Worm (Caenorhabditis elegans) whole organism, mixed stage, embryonic: ENCODE results near the gene F37H8.5.
A peak's percentile ranks its signal among the peaks of the same experiment; 100 is the strongest.

Experiments
- M03D4.4 ChIP-seq: sonication (generic microtip); optimal IDR thresholded peaks from 2 replicates; lab custom pipeline; 2017; ENCODE audit warnings: mild to moderate bottlenecking, missing genetic modification characterization, missing compliant biosample characterization
- bed-3 ChIP-seq: fragments of 200-800 bp; sonication (Bioruptor generic); optimal IDR thresholded peaks from 3 replicates; lab custom pipeline; 2018; ENCODE audit warnings: mild to moderate bottlenecking, missing genetic modification characterization, moderate library complexity, missing compliant biosample characterization
- blmp-1 ChIP-seq: fragments of 150-350 bp; optimal IDR thresholded peaks from 2 replicates; lab custom pipeline; 2014; ENCODE audit warnings: missing biosample characterization, missing genetic modification characterization
- ceh-39 ChIP-seq: fragments of 150-350 bp; optimal IDR thresholded peaks from 2 replicates; lab custom pipeline; 2014; ENCODE audit warnings: missing biosample characterization, missing genetic modification characterization
- ceh-43 ChIP-seq: fragments of 200-800 bp; sonication (Bioruptor generic); optimal IDR thresholded peaks from 2 replicates; lab custom pipeline; 2018; ENCODE audit warnings: mild to moderate bottlenecking, missing genetic modification characterization, moderate library complexity, missing compliant biosample characterization
- ceh-83 ChIP-seq: fragments of 200-800 bp; sonication (Bioruptor generic); optimal IDR thresholded peaks from 2 replicates; lab custom pipeline; 2018; ENCODE audit warnings: mild to moderate bottlenecking, missing genetic modification characterization, missing compliant biosample characterization
- ces-1 ChIP-seq: fragments of 150-350 bp; optimal IDR thresholded peaks from 2 replicates; lab custom pipeline; 2014; ENCODE audit warnings: missing biosample characterization, missing genetic modification reagents, missing genetic modification characterization
- cnd-1 ChIP-seq: fragments of 200-800 bp; sonication (Bioruptor generic); optimal IDR thresholded peaks from 2 replicates; lab custom pipeline; 2018; ENCODE audit warnings: mild to moderate bottlenecking, missing genetic modification characterization, missing compliant biosample characterization
- drap-1 ChIP-seq: fragments of 200-800 bp; sonication (Bioruptor generic); optimal IDR thresholded peaks from 3 replicates; lab custom pipeline; 2018; ENCODE audit warnings: mild to moderate bottlenecking, missing genetic modification characterization, missing compliant biosample characterization
- elt-1 ChIP-seq: sonication (generic microtip); optimal IDR thresholded peaks from 2 replicates; lab custom pipeline; 2017; ENCODE audit warnings: missing genetic modification characterization, mild to moderate bottlenecking, missing compliant biosample characterization, antibody characterized with exemption, moderate library complexity, borderline replicate concordance; ENCODE audit not compliant: insufficient read depth
- elt-3 ChIP-seq: fragments of 150-350 bp; optimal IDR thresholded peaks from 2 replicates; lab custom pipeline; 2014; ENCODE audit warnings: missing biosample characterization, missing genetic modification characterization
- flh-1 ChIP-seq: fragments of 200-800 bp; sonication (Bioruptor generic); optimal IDR thresholded peaks from 2 replicates; lab custom pipeline; 2018; ENCODE audit warnings: mild to moderate bottlenecking, missing genetic modification characterization, moderate library complexity, missing compliant biosample characterization
- ham-2 ChIP-seq: fragments of 200-800 bp; sonication (Bioruptor generic); optimal IDR thresholded peaks from 2 replicates; lab custom pipeline; 2018; ENCODE audit warnings: mild to moderate bottlenecking, missing genetic modification characterization, missing compliant biosample characterization
- hlh-1 ChIP-seq: fragments of 150-350 bp; optimal IDR thresholded peaks from 2 replicates; lab custom pipeline; 2014; ENCODE audit warnings: missing biosample characterization, missing genetic modification reagents, missing genetic modification characterization
- lin-13 ChIP-seq: fragments of 150-350 bp; optimal IDR thresholded peaks from 2 replicates; lab custom pipeline; 2014; ENCODE audit warnings: missing biosample characterization, missing genetic modification characterization
- lin-32 ChIP-seq: fragments of 200-800 bp; sonication (Bioruptor generic); optimal IDR thresholded peaks from 2 replicates; lab custom pipeline; 2018; ENCODE audit warnings: mild to moderate bottlenecking, missing genetic modification characterization, missing compliant biosample characterization
- lsy-2 ChIP-seq: fragments of 150-350 bp; optimal IDR thresholded peaks from 2 replicates; lab custom pipeline; 2014; ENCODE audit warnings: missing biosample characterization, missing genetic modification characterization
- mab-5 ChIP-seq: fragments of 150-350 bp; optimal IDR thresholded peaks from 2 replicates; lab custom pipeline; 2014; ENCODE audit warnings: missing biosample characterization, missing genetic modification characterization
- mep-1 ChIP-seq: fragments of 150-350 bp; optimal IDR thresholded peaks from 2 replicates; lab custom pipeline; 2017; ENCODE audit warnings: missing biosample characterization, missing genetic modification reagents, missing genetic modification characterization, inconsistent platforms
- mls-2 ChIP-seq: sonication (generic microtip); optimal IDR thresholded peaks from 2 replicates; lab custom pipeline; 2016; ENCODE audit warnings: mild to moderate bottlenecking, missing genetic modification characterization, moderate library complexity, missing compliant biosample characterization
- nhr-12 ChIP-seq: fragments of 150-350 bp; optimal IDR thresholded peaks from 2 replicates; lab custom pipeline; 2014; ENCODE audit warnings: missing biosample characterization, missing genetic modification characterization
- nhr-2 ChIP-seq: fragments of 150-350 bp; optimal IDR thresholded peaks from 2 replicates; lab custom pipeline; 2014; ENCODE audit warnings: missing biosample characterization, missing genetic modification characterization
- nhr-237 ChIP-seq: fragments of 150-350 bp; optimal IDR thresholded peaks from 2 replicates; lab custom pipeline; 2014; ENCODE audit warnings: missing biosample characterization, missing genetic modification characterization
- nhr-28 ChIP-seq: fragments of 150-350 bp; optimal IDR thresholded peaks from 2 replicates; lab custom pipeline; 2014; ENCODE audit warnings: missing biosample characterization, missing genetic modification characterization
- nhr-76 ChIP-seq: sonication (generic microtip); optimal IDR thresholded peaks from 2 replicates; lab custom pipeline; 2017; ENCODE audit warnings: missing biosample characterization, missing genetic modification characterization
- pha-4 ChIP-seq: fragments of 150-350 bp; optimal IDR thresholded peaks from 2 replicates; lab custom pipeline; 2018; ENCODE audit warnings: missing biosample characterization, missing genetic modification reagents, missing genetic modification characterization
- sem-2 ChIP-seq: fragments of 200-800 bp; sonication (Bioruptor generic); optimal IDR thresholded peaks from 2 replicates; lab custom pipeline; 2018; ENCODE audit warnings: mild to moderate bottlenecking, missing genetic modification characterization, missing compliant biosample characterization
- snpc-4 ChIP-seq: fragments of 150-350 bp; optimal IDR thresholded peaks from 2 replicates; lab custom pipeline; 2014; ENCODE audit warnings: missing biosample characterization, missing genetic modification characterization
- sptf-1 ChIP-seq: sonication (generic microtip); optimal IDR thresholded peaks from 2 replicates; lab custom pipeline; 2017; ENCODE audit warnings: mild to moderate bottlenecking, missing genetic modification characterization, moderate library complexity, missing compliant biosample characterization
- tbx-8 ChIP-seq: fragments of 200-800 bp; sonication (Bioruptor generic); optimal IDR thresholded peaks from 2 replicates; lab custom pipeline; 2018; ENCODE audit warnings: mild to moderate bottlenecking, missing genetic modification characterization, moderate library complexity, missing compliant biosample characterization
- unc-120 ChIP-seq: sonication (generic microtip); optimal IDR thresholded peaks from 2 replicates; lab custom pipeline; 2017; ENCODE audit warnings: missing genetic modification characterization, missing compliant biosample characterization; ENCODE audit not compliant: poor library complexity, severe bottlenecking
- unc-39 ChIP-seq: fragments of 150-350 bp; optimal IDR thresholded peaks from 2 replicates; lab custom pipeline; 2014; ENCODE audit warnings: missing biosample characterization, missing genetic modification characterization
- unc-62 ChIP-seq: fragments of 150-350 bp; optimal IDR thresholded peaks from 2 replicates; lab custom pipeline; 2014; ENCODE audit warnings: missing biosample characterization, missing genetic modification reagents, missing genetic modification characterization
- zip-8 ChIP-seq: fragments of 150-350 bp; optimal IDR thresholded peaks from 2 replicates; lab custom pipeline; 2014; ENCODE audit warnings: missing biosample characterization, missing genetic modification characterization
- ztf-11 ChIP-seq: fragments of 150-350 bp; optimal IDR thresholded peaks from 2 replicates; lab custom pipeline; 2014; ENCODE audit warnings: missing biosample characterization, missing genetic modification characterization

The F37H8.5 gene

ce11 chrII:11176441-11176840 is 11.6 kb upstream of the F37H8.5 start:
- no peak for TF ChIP-seq hlh-1
- no peak for TF ChIP-seq zip-8
- TF ChIP-seq bed-3 (GFP tag; lab: Kevin White, UChicago): no peak
- no peak for TF ChIP-seq tbx-8 (GFP tag; lab: Kevin White, UChicago)
- TF ChIP-seq lin-13 (tag; lab: Kevin White, UChicago): no peak
- no peak for TF ChIP-seq nhr-12
- no peak for TF ChIP-seq nhr-237
- TF ChIP-seq blmp-1: no peak
- TF ChIP-seq sptf-1: no peak

ce11 chrII:11177376-11177775 is 10.6 kb upstream of the F37H8.5 start, which contains the start of gene F37H8.6:
Gene F37H8.6 (minus strand): TSS chrII:11177476.
- no peak for TF ChIP-seq pha-4 (tag; lab: Kevin White, UChicago)
- TF ChIP-seq nhr-237: no peak
- no peak for TF ChIP-seq elt-1 (tag; lab: Kevin White, UChicago)
- TF ChIP-seq ces-1: no peak
- TF ChIP-seq mep-1 (tag; lab: Kevin White, UChicago): no peak
- TF ChIP-seq ceh-39: no peak
- no peak for TF ChIP-seq unc-39
- no peak for TF ChIP-seq unc-120
- TF ChIP-seq hlh-1: no peak
- TF ChIP-seq M03D4.4 (tag; lab: Kevin White, UChicago): no peak
- TF ChIP-seq sptf-1: no peak
- no peak for TF ChIP-seq cnd-1 (tag; lab: Kevin White, UChicago)
- TF ChIP-seq blmp-1: no peak

ce11 chrII:11178737-11179136 is 9.3 kb upstream of the F37H8.5 start:
- TF ChIP-seq elt-1 (tag; lab: Kevin White, UChicago): no peak
- TF ChIP-seq lin-13 (tag; lab: Kevin White, UChicago): no peak
- TF ChIP-seq nhr-28 (tag; lab: Kevin White, UChicago): no peak
- no peak for TF ChIP-seq sptf-1
- TF ChIP-seq mab-5 (tag; lab: Kevin White, UChicago): no peak
- TF ChIP-seq ceh-83: no peak
- no peak for TF ChIP-seq lsy-2
- TF ChIP-seq unc-39: no peak
- TF ChIP-seq lin-32 (GFP tag; lab: Kevin White, UChicago): no peak
- TF ChIP-seq blmp-1: no peak
- no peak for TF ChIP-seq flh-1 (GFP tag; lab: Kevin White, UChicago)
- no peak for TF ChIP-seq unc-62 (GFP tag; lab: Kevin White, UChicago)
- TF ChIP-seq ham-2: no peak
- no peak for TF ChIP-seq mls-2 (tag; lab: Kevin White, UChicago)
- no peak for TF ChIP-seq tbx-8 (GFP tag; lab: Kevin White, UChicago)
- TF ChIP-seq ceh-39: no peak
- no peak for TF ChIP-seq zip-8

ce11 chrII:11181250-11181704 is 6.7 kb upstream of the F37H8.5 start, which contains the start of gene bigr-1:
Gene bigr-1 (plus strand): TSS chrII:11181654.
- TF ChIP-seq nhr-28 (tag; lab: Kevin White, UChicago) (no peak), ces-1 (no peak), nhr-2 (tag; lab: Kevin White, UChicago) (no peak), drap-1 (GFP tag; lab: Kevin White, UChicago) (no peak), blmp-1 (no peak), lin-13 (tag; lab: Kevin White, UChicago) (no peak), ceh-83 (no peak), cnd-1 (tag; lab: Kevin White, UChicago) (no peak), zip-8 (no peak), tbx-8 (GFP tag; lab: Kevin White, UChicago) (no peak), mls-2 (tag; lab: Kevin White, UChicago) (no peak), ham-2 (no peak)

ce11 chrII:11184757-11185341 is 3.2 kb upstream of the F37H8.5 start, which contains the start of gene lir-3:
Gene lir-3 (minus strand): TSS chrII:11184807.
- TF ChIP-seq sptf-1 (no peak), cnd-1 (tag; lab: Kevin White, UChicago) (peak; percentile 19), elt-3 (tag; lab: Kevin White, UChicago) (no peak), mls-2 (tag; lab: Kevin White, UChicago) (peak; percentile 21), snpc-4 (no peak), unc-62 (GFP tag; lab: Kevin White, UChicago) (no peak), sem-2 (no peak), elt-1 (tag; lab: Kevin White, UChicago) (no peak), nhr-12 (no peak), ces-1 (peak; percentile 15), ham-2 (peak; percentile 48), flh-1 (GFP tag; lab: Kevin White, UChicago) (no peak), zip-8 (no peak), mab-5 (tag; lab: Kevin White, UChicago) (no peak), ceh-39 (no peak), bed-3 (GFP tag; lab: Kevin White, UChicago) (no peak), nhr-237 (no peak), nhr-76 (tag; lab: Kevin White, UChicago) (no peak), unc-39 (no peak), ztf-11 (tag; lab: Kevin White, UChicago) (no peak), M03D4.4 (tag; lab: Kevin White, UChicago) (no peak), pha-4 (tag; lab: Kevin White, UChicago) (no peak), nhr-2 (tag; lab: Kevin White, UChicago) (no peak), ceh-83 (no peak), tbx-8 (GFP tag; lab: Kevin White, UChicago) (no peak), nhr-28 (tag; lab: Kevin White, UChicago) (no peak), unc-120 (peak; percentile 11), ceh-43 (GFP tag; lab: Kevin White, UChicago) (no peak), lsy-2 (no peak), lin-13 (tag; lab: Kevin White, UChicago) (no peak), drap-1 (GFP tag; lab: Kevin White, UChicago) (peak; percentile 21), lin-32 (GFP tag; lab: Kevin White, UChicago) (peak; percentile 34), blmp-1 (no peak), mep-1 (tag; lab: Kevin White, UChicago) (peak; percentile 0), hlh-1 (peak; percentile 48)
- TF ChIP-seq, all 35 proteins: peak for 9
